Worm (Caenorhabditis elegans) whole organism, L2 larva: Measurements from ENCODE around the gene dpy-31.

Experiments
- C34F6.9 ChIP-seq: fragments of 150-350 bp; optimal IDR thresholded peaks from 2 replicates; lab custom pipeline; 2014; ENCODE audit warnings: missing biosample characterization, missing genetic modification characterization
- F13H6.1 ChIP-seq: sonication (generic microtip); optimal IDR thresholded peaks from 2 replicates; lab custom pipeline; 2016; ENCODE audit warnings: missing genetic modification characterization, missing compliant biosample characterization
- R02D3.7 ChIP-seq: fragments of 150-350 bp; optimal IDR thresholded peaks from 2 replicates; lab custom pipeline; 2014; ENCODE audit warnings: missing biosample characterization, missing genetic modification characterization
- Y55F3AM.14 ChIP-seq: fragments of 200-800 bp; sonication (Bioruptor generic); optimal IDR thresholded peaks from 2 replicates; lab custom pipeline; 2018; ENCODE audit warnings: mild to moderate bottlenecking, missing genetic modification characterization, missing compliant biosample characterization
- ZK546.5 ChIP-seq: sonication (generic microtip); optimal IDR thresholded peaks from 2 replicates; lab custom pipeline; 2017; ENCODE audit warnings: missing biosample characterization, missing genetic modification characterization
- alr-1 ChIP-seq: fragments of 150-350 bp; optimal IDR thresholded peaks from 2 replicates; lab custom pipeline; 2014; ENCODE audit warnings: missing biosample characterization, missing genetic modification characterization
- aly-2 ChIP-seq: fragments of 150-350 bp; optimal IDR thresholded peaks from 2 replicates; lab custom pipeline; 2014; ENCODE audit warnings: missing biosample characterization, missing genetic modification characterization
- ama-1 ChIP-seq: fragments of 150-350 bp; optimal IDR thresholded peaks from 2 replicates; lab custom pipeline; 2018; ENCODE audit warnings: inconsistent platforms
- blmp-1 ChIP-seq: sonication (generic microtip); optimal IDR thresholded peaks from 2 replicates; lab custom pipeline; 2017; ENCODE audit warnings: missing genetic modification characterization, mild to moderate bottlenecking, missing compliant biosample characterization, antibody characterized with exemption, moderate library complexity; ENCODE audit not compliant: insufficient read depth
- ceh-16 ChIP-seq: fragments of 150-350 bp; optimal IDR thresholded peaks from 2 replicates; lab custom pipeline; 2014; ENCODE audit warnings: missing biosample characterization, missing genetic modification characterization
- ceh-82 ChIP-seq: fragments of 150-350 bp; optimal IDR thresholded peaks from 2 replicates; lab custom pipeline; 2014; ENCODE audit warnings: missing biosample characterization, missing genetic modification characterization
- crh-2 ChIP-seq: sonication (generic microtip); optimal IDR thresholded peaks from 2 replicates; lab custom pipeline; 2017; ENCODE audit warnings: missing biosample characterization, missing genetic modification characterization
- dmd-4 ChIP-seq: sonication (generic microtip); optimal IDR thresholded peaks from 2 replicates; lab custom pipeline; 2017; ENCODE audit warnings: missing biosample characterization, missing genetic modification characterization
- egl-27 ChIP-seq: sonication (generic microtip); optimal IDR thresholded peaks from 3 replicates; lab custom pipeline; 2017; ENCODE audit warnings: missing biosample characterization, missing genetic modification reagents, missing genetic modification characterization
- elt-1 ChIP-seq: fragments of 150-350 bp; optimal IDR thresholded peaks from 2 replicates; lab custom pipeline; 2014; ENCODE audit warnings: missing biosample characterization, missing genetic modification characterization
- elt-3 ChIP-seq: sonication (generic microtip); optimal IDR thresholded peaks from 2 replicates; lab custom pipeline; 2017; ENCODE audit warnings: missing biosample characterization, missing genetic modification characterization
- fos-1 ChIP-seq: fragments of 150-350 bp; optimal IDR thresholded peaks from 2 replicates; lab custom pipeline; 2014; ENCODE audit warnings: missing biosample characterization, missing genetic modification characterization
- gmeb-1 ChIP-seq: fragments of 150-350 bp; optimal IDR thresholded peaks from 2 replicates; lab custom pipeline; 2014; ENCODE audit warnings: missing biosample characterization, missing genetic modification characterization
- lin-11 ChIP-seq: fragments of 150-350 bp; sonication (generic microtip); optimal IDR thresholded peaks from 2 replicates; lab custom pipeline; 2014; ENCODE audit warnings: missing biosample characterization, missing genetic modification characterization, inconsistent platforms, mixed read lengths
- lin-13 ChIP-seq: fragments of 150-350 bp; optimal IDR thresholded peaks from 2 replicates; lab custom pipeline; 2014; ENCODE audit warnings: missing biosample characterization, missing genetic modification reagents, missing genetic modification characterization
- lin-39 ChIP-seq: fragments of 150-350 bp; optimal IDR thresholded peaks from 2 replicates; lab custom pipeline; 2014; ENCODE audit warnings: missing biosample characterization, missing genetic modification reagents, missing genetic modification characterization
- lsy-2 ChIP-seq, 2 experiments: fragments of 150-350 bp in 1 of 2; sonication (generic microtip) in 1 of 2; optimal IDR thresholded peaks; 2 replicates each; lab custom pipeline; 2014 to 2017; ENCODE audit warnings: missing biosample characterization in 2 of 2, missing genetic modification characterization in 2 of 2
- mab-5 ChIP-seq: fragments of 150-350 bp; optimal IDR thresholded peaks from 2 replicates; lab custom pipeline; 2014; ENCODE audit warnings: missing biosample characterization, missing genetic modification characterization
- mbf-1 ChIP-seq: sonication (generic microtip); optimal IDR thresholded peaks from 2 replicates; lab custom pipeline; 2017; ENCODE audit warnings: missing biosample characterization, missing genetic modification characterization
- mdl-1 ChIP-seq, 2 experiments: fragments of 150-350 bp in 1 of 2; sonication (generic microtip) in 1 of 2; optimal IDR thresholded peaks; 2 replicates each; lab custom pipeline; 2017; ENCODE audit warnings: missing biosample characterization in 2 of 2, missing genetic modification characterization in 2 of 2
- nhr-10 ChIP-seq: sonication (generic microtip); optimal IDR thresholded peaks from 2 replicates; lab custom pipeline; 2017; ENCODE audit warnings: missing biosample characterization, missing genetic modification characterization
- nhr-11 ChIP-seq: fragments of 150-350 bp; optimal IDR thresholded peaks from 2 replicates; lab custom pipeline; 2014; ENCODE audit warnings: missing biosample characterization, missing genetic modification characterization
- nhr-12 ChIP-seq: fragments of 150-350 bp; optimal IDR thresholded peaks from 2 replicates; lab custom pipeline; 2014; ENCODE audit warnings: missing biosample characterization, missing genetic modification characterization
- nhr-129 ChIP-seq: fragments of 150-350 bp; optimal IDR thresholded peaks from 2 replicates; lab custom pipeline; 2014; ENCODE audit warnings: missing biosample characterization, missing genetic modification characterization
- nhr-21 ChIP-seq: fragments of 150-350 bp; optimal IDR thresholded peaks from 2 replicates; lab custom pipeline; 2014; ENCODE audit warnings: missing biosample characterization, missing genetic modification characterization
- nhr-23 ChIP-seq: fragments of 150-350 bp; optimal IDR thresholded peaks from 2 replicates; lab custom pipeline; 2014; ENCODE audit warnings: missing biosample characterization, missing genetic modification reagents, missing genetic modification characterization
- nhr-237 ChIP-seq: fragments of 150-350 bp; optimal IDR thresholded peaks from 2 replicates; lab custom pipeline; 2014; ENCODE audit warnings: missing biosample characterization, missing genetic modification characterization
- nhr-25 ChIP-seq: fragments of 150-350 bp; sonication (generic microtip); optimal IDR thresholded peaks from 3 replicates; lab custom pipeline; 2014; ENCODE audit warnings: missing biosample characterization, missing genetic modification characterization
- nhr-6 ChIP-seq: fragments of 150-350 bp; optimal IDR thresholded peaks from 2 replicates; lab custom pipeline; 2014; ENCODE audit warnings: missing biosample characterization, missing genetic modification characterization
- nhr-77 ChIP-seq: fragments of 150-350 bp; optimal IDR thresholded peaks from 2 replicates; lab custom pipeline; 2014; ENCODE audit warnings: missing biosample characterization, missing genetic modification characterization
- peb-1 ChIP-seq: fragments of 150-350 bp; optimal IDR thresholded peaks from 2 replicates; lab custom pipeline; 2014; ENCODE audit warnings: missing biosample characterization, missing genetic modification characterization
- sem-4 ChIP-seq: fragments of 150-350 bp; optimal IDR thresholded peaks from 2 replicates; lab custom pipeline; 2014; ENCODE audit warnings: missing biosample characterization, missing genetic modification reagents, missing genetic modification characterization
- skn-1 ChIP-seq: sonication (generic microtip); optimal IDR thresholded peaks from 2 replicates; lab custom pipeline; 2017; ENCODE audit warnings: missing biosample characterization, missing genetic modification characterization
- sma-3 ChIP-seq: sonication (generic microtip); optimal IDR thresholded peaks from 2 replicates; lab custom pipeline; 2016; ENCODE audit warnings: missing genetic modification reagents, missing genetic modification characterization, missing compliant biosample characterization
- sma-9 ChIP-seq, 2 experiments: fragments of 150-350 bp in 1 of 2; sonication (generic microtip) in 1 of 2; optimal IDR thresholded peaks; 2 replicates each; lab custom pipeline; 2014 to 2016; ENCODE audit warnings: missing genetic modification characterization in 2 of 2, mild to moderate bottlenecking in 1 of 2, missing biosample characterization in 1 of 2, missing compliant biosample characterization in 1 of 2, missing genetic modification reagents in 1 of 2, moderate library complexity in 1 of 2
- snpc-4 ChIP-seq: fragments of 150-350 bp; optimal IDR thresholded peaks from 2 replicates; lab custom pipeline; 2014; ENCODE audit warnings: missing biosample characterization, missing genetic modification characterization
- unc-39 ChIP-seq: fragments of 150-350 bp; optimal IDR thresholded peaks from 2 replicates; lab custom pipeline; 2014; ENCODE audit warnings: missing biosample characterization, missing genetic modification characterization
- unc-55 ChIP-seq: fragments of 150-350 bp; sonication (generic microtip); optimal IDR thresholded peaks from 3 replicates; lab custom pipeline; 2014; ENCODE audit warnings: missing biosample characterization, missing genetic modification reagents, missing genetic modification characterization
- unc-62 ChIP-seq: fragments of 150-350 bp; optimal IDR thresholded peaks from 2 replicates; lab custom pipeline; 2014; ENCODE audit warnings: missing biosample characterization, missing genetic modification reagents, missing genetic modification characterization
- zag-1 ChIP-seq: fragments of 150-350 bp; optimal IDR thresholded peaks from 2 replicates; lab custom pipeline; 2014; ENCODE audit warnings: missing biosample characterization, missing genetic modification characterization
- ztf-1 ChIP-seq: fragments of 200-800 bp; sonication (Bioruptor generic); conservative IDR thresholded peaks from 2 replicates; pipeline ENCODE4 v1.3.6; 2022; ENCODE audit warnings: missing genetic modification characterization, missing compliant biosample characterization
- ztf-11 ChIP-seq: sonication (generic microtip); optimal IDR thresholded peaks from 2 replicates; lab custom pipeline; 2017; ENCODE audit warnings: missing biosample characterization, missing genetic modification characterization
- ztf-4 ChIP-seq: fragments of 150-350 bp; optimal IDR thresholded peaks from 2 replicates; lab custom pipeline; 2014; ENCODE audit warnings: missing biosample characterization, missing genetic modification characterization

dpy-31 gene

DNA sequence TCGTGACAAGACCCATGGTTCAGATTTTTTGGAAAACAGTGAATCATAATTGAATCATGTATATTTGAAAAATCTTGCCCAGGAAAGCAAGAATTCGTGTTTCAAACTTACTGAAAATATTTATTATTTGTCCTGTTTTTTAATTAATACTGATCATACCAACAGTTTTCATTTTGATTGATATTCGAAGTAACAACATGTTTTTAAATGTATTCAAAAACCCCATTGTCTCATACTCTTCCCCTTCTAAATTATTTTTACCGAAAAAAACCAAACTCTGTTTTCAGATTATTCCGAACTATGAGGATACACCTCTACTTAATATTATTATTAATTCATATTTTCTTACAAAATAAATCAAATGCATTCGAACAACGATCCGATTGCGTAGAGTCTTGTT is 14.2 kb downstream of the dpy-31 start, which contains the start of gene R151.1:
TSS of gene R151.1 (plus strand) at position 301 of the 400 bp plus-strand sequence.
- TF ChIP-seq skn-1 (tag; lab: Kevin White, UChicago), result no peak
- no peak for TF ChIP-seq peb-1 (tag; lab: Kevin White, UChicago)
- TF ChIP-seq mbf-1 (tag; lab: Kevin White, UChicago), result no peak
- no peak for TF ChIP-seq lin-11
- TF ChIP-seq nhr-10, result no peak
- no peak for TF ChIP-seq ceh-16
- no peak for TF ChIP-seq unc-55
- no peak for TF ChIP-seq unc-62 (GFP tag; lab: Kevin White, UChicago)
- no peak for TF ChIP-seq ztf-11 (tag; lab: Kevin White, UChicago)
- TF ChIP-seq sma-9 (GFP tag; optimal IDR thresholded peaks at IDR 0.05; lab: Kevin White, UChicago), result no peak
- TF ChIP-seq sma-9 (tag; optimal IDR thresholded peaks at IDR 0.05; lab: Kevin White, UChicago), result no peak

DNA sequence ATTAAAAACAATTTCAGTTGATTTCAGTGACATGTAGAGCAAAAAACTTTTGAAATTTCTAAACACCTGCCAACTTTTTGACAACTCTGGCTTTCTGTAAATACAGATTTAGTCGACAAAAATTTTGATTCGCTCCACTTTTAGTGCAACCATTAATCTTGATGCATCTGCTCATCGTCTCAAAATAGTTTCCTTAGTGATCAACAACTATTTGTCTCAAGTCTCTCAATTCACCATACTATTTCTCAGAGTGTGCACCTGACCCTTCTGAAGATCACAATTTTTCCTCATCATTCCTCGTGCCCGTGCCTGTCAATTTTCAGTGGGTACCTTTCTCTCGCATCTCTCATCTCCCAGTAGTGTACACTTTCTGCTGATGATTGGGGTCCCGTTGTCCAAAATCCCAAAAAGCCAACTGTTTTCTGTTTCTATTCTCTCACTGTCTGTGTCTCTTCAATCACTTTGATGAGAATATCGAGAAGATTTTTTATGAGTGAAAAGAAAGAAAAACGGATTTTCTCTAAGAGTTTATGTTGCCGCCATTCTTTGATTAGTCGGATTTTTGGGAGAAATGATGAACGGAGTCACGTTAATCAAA is 15.0 kb downstream of the dpy-31 start:
- TF ChIP-seq unc-39 (tag; lab: Kevin White, UChicago) (no peak), nhr-25 (tag; lab: Kevin White, UChicago) (no peak), ztf-4 (tag; lab: Kevin White, UChicago) (peak; percentile 24), lin-39 (tag; lab: Kevin White, UChicago) (no peak), ztf-1 (GFP tag; lab: Robert Waterston, UW) (no peak), snpc-4 (tag; lab: Kevin White, UChicago) (no peak), R02D3.7 (no peak), mbf-1 (tag; lab: Kevin White, UChicago) (no peak), ztf-11 (tag; lab: Kevin White, UChicago) (no peak), nhr-237 (tag; lab: Kevin White, UChicago) (no peak), nhr-23 (tag; lab: Kevin White, UChicago) (no peak), nhr-6 (tag; lab: Kevin White, UChicago) (no peak), nhr-21 (tag; lab: Kevin White, UChicago) (no peak), skn-1 (tag; lab: Kevin White, UChicago) (no peak), C34F6.9 (tag; lab: Kevin White, UChicago) (peak; percentile 66), sma-9 (GFP tag; optimal IDR thresholded peaks at IDR 0.05; lab: Kevin White, UChicago) (peak; percentile 77), sma-9 (tag; optimal IDR thresholded peaks at IDR 0.05; lab: Kevin White, UChicago) (no peak), nhr-129 (tag; lab: Kevin White, UChicago) (peak; percentile 84), lin-13 (GFP tag; lab: Kevin White, UChicago) (peak; percentile 54), F13H6.1 (tag; lab: Kevin White, UChicago) (peak; percentile 85), ceh-82 (tag; lab: Kevin White, UChicago) (no peak), mab-5 (tag; lab: Kevin White, UChicago) (peak; percentile 70), nhr-12 (tag; lab: Kevin White, UChicago) (no peak), sem-4 (tag; lab: Kevin White, UChicago) (peak; percentile 54), aly-2 (tag; lab: Kevin White, UChicago) (no peak), lsy-2 (tag; optimal IDR thresholded peaks at IDR 0.05; lab: Kevin White, UChicago) (peak in 1 of 2 experiments; percentile 68), nhr-77 (tag; lab: Kevin White, UChicago) (no peak), lin-11 (no peak), egl-27 (no peak), unc-55 (no peak), nhr-11 (tag; lab: Kevin White, UChicago) (no peak), unc-62 (GFP tag; lab: Kevin White, UChicago) (peak; percentile 37), alr-1 (tag; lab: Kevin White, UChicago) (no peak), elt-1 (tag; lab: Kevin White, UChicago) (no peak), dmd-4 (no peak), fos-1 (tag; lab: Kevin White, UChicago) (no peak), Y55F3AM.14 (GFP tag; lab: Kevin White, UChicago) (no peak), gmeb-1 (tag; lab: Kevin White, UChicago) (no peak), ZK546.5 (tag; lab: Kevin White, UChicago) (no peak), blmp-1 (no peak), crh-2 (tag; lab: Kevin White, UChicago) (no peak), ama-1 (lab: Kevin White, UChicago) (no peak), nhr-10 (no peak), sma-3 (GFP tag; lab: Kevin White, UChicago) (no peak), elt-3 (tag; lab: Kevin White, UChicago) (no peak), zag-1 (tag; lab: Kevin White, UChicago) (no peak), mdl-1 (tag; optimal IDR thresholded peaks at IDR 0.05; lab: Kevin White, UChicago) (no peak), peb-1 (tag; lab: Kevin White, UChicago) (no peak), ceh-16 (no peak)
